Fruit fly (Drosophila melanogaster): Measurements from ENCODE around the gene NijA.

DNA sequence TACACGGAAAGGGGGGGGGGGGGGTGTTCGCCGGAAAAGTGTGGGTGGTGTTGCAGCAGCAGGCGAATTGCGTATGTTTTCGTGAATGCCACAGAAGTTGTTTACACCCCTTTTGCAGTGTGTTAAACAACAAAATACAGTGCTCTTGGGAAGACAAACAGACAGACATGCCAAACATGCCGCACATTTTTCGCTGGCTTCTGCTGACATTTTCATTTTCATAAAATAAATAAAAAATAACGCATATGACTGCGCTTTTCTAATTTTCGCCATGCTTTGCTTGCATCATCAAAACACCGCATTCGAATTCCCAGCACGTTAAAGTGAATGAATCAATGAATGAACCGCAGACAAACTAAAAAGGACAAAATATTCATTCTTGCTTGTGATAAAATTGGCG is 45.4 kb downstream of the NijA start:
- TF ChIP-seq esn (GFP tag; optimal IDR thresholded peaks at IDR 0.05), result no peak
- TF ChIP-seq achi (GFP tag; optimal IDR thresholded peaks at IDR 0.05), result no peak
- TF ChIP-seq Hr38 (GFP tag; optimal IDR thresholded peaks at IDR 0.05), result no peak
- no peak for TF ChIP-seq CG8119 (GFP tag; IDR thresholded peaks at IDR 0.05)
- TF ChIP-seq CG6792 (GFP tag; optimal IDR thresholded peaks at IDR 0.05), result no peak
- TF ChIP-seq fkh (GFP tag; optimal IDR thresholded peaks at IDR 0.05), result no peak
